1 fruit fly cellular context compared by ENCODE assay signal in the genomic region with DNA sequence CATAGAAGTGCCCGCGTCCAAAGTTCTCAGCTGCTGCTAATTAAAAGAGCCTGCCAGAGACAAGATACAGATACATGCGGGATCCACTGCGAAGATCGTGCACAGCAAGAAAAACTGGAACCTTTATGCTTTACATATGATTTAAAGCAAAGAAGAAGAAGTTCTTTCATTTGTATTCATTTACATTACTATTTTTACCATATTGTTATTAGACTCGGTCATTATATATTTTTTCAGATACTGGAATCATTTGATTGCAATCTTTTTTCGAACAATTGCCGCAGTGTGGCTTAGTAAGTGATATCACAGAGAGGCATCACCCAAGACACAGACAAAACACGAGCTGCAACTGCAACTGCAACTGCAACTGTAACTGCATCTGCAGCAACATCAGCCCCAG.
TF ChIP-seq lines count a peak whose summit lies in the region.

No protein-coding gene starts in this region.

TF ChIP-seq in whole organism, prepupa, 60 proteins besides CTCF, POLR2A, EP300 and RAD21 (continued from another document):
- TF ChIP-seq CG32006 (GFP tag; optimal IDR thresholded peaks at IDR 0.05; lab: Kevin White, UChicago): peak; percentile 53
- peak; percentile 3 for TF ChIP-seq fd59A (GFP tag; optimal IDR thresholded peaks at IDR 0.05; lab: Kevin White, UChicago)
- TF ChIP-seq CG1621 (tag; optimal IDR thresholded peaks at IDR 0.05; lab: Kevin White, UChicago): no peak
- TF ChIP-seq fkh (GFP tag; optimal IDR thresholded peaks at IDR 0.05; lab: Kevin White, UChicago): no peak
- peak; percentile 60 for TF ChIP-seq dsx (GFP tag; optimal IDR thresholded peaks at IDR 0.05; lab: Kevin White, UChicago; ENCODE audit: poor library complexity, severe bottlenecking)
- TF ChIP-seq CG11762 (GFP tag; optimal IDR thresholded peaks at IDR 0.05; lab: Kevin White, UChicago; ENCODE audit: insufficient read depth): peak; percentile 42
- peak; percentile 35 for TF ChIP-seq spab (GFP tag; optimal IDR thresholded peaks at IDR 0.05; lab: Kevin White, UChicago)
- TF ChIP-seq Ets21C (GFP tag; optimal IDR thresholded peaks at IDR 0.05; lab: Kevin White, UChicago): no peak
- TF ChIP-seq Hr4 (GFP tag; optimal IDR thresholded peaks at IDR 0.05; lab: Kevin White, UChicago): peak; percentile 42
TF ChIP-seq in whole organism, prepupa: peak in this region for 30.
